Fruit fly (Drosophila melanogaster) whole organism, pupa: Measurements from ENCODE around the gene Dhdds.
A peak's percentile ranks its signal among the peaks of the same experiment; 100 is the strongest.

Experiments used
- CG10348 ChIP-seq: fragments of 200-800 bp; sonication (Bioruptor generic); IDR thresholded peaks from 2 replicates; pipeline ENCODE4 v1.3.6; 2022; ENCODE audit warnings: missing biosample characterization, missing genetic modification characterization
- CG12605 ChIP-seq: fragments of 200-800 bp; sonication (Bioruptor generic); IDR thresholded peaks from 2 replicates; pipeline ENCODE4 v1.3.6; 2022; ENCODE audit warnings: missing biosample characterization, missing genetic modification characterization
- CG13204 ChIP-seq: fragments of 200-800 bp; sonication (Bioruptor generic); optimal IDR thresholded peaks from 2 replicates; lab custom pipeline; 2018; ENCODE audit warnings: missing biosample characterization, mild to moderate bottlenecking, missing genetic modification characterization, moderate library complexity
- CG14655 ChIP-seq: fragments of 200-800 bp; sonication (Bioruptor generic); optimal IDR thresholded peaks from 3 replicates; lab custom pipeline; 2017; ENCODE audit warnings: mild to moderate bottlenecking, missing biosample characterization, missing genetic modification reagents, missing genetic modification characterization
- CG15710 ChIP-seq: fragments of 200-800 bp; sonication (Bioruptor generic); optimal IDR thresholded peaks from 2 replicates; lab custom pipeline; 2018; ENCODE audit warnings: missing biosample characterization, mild to moderate bottlenecking, missing genetic modification characterization, moderate library complexity
- CG17806 ChIP-seq: fragments of 200-800 bp; sonication (Bioruptor generic); optimal IDR thresholded peaks from 2 replicates; lab custom pipeline; 2018; ENCODE audit warnings: missing biosample characterization, mild to moderate bottlenecking, missing genetic modification characterization, moderate library complexity
- CG32121 ChIP-seq: fragments of 200-800 bp; sonication (Bioruptor generic); IDR thresholded peaks from 2 replicates; pipeline ENCODE4 v1.3.6; 2022; ENCODE audit warnings: missing biosample characterization, missing genetic modification characterization
- CG34367 ChIP-seq: fragments of 200-800 bp; sonication (Bioruptor generic); optimal IDR thresholded peaks from 2 replicates; lab custom pipeline; 2018; ENCODE audit warnings: missing biosample characterization, mild to moderate bottlenecking, missing genetic modification characterization
- CG4496 ChIP-seq: fragments of 200-800 bp; sonication (Bioruptor generic); IDR thresholded peaks from 3 replicates; pipeline ENCODE4 v1.3.6; 2022; ENCODE audit warnings: missing biosample characterization, missing genetic modification characterization
- CG8159 ChIP-seq: fragments of 200-800 bp; sonication (Bioruptor generic); optimal IDR thresholded peaks from 3 replicates; lab custom pipeline; 2018; ENCODE audit warnings: missing biosample characterization, mild to moderate bottlenecking, missing genetic modification characterization, moderate library complexity
- CG8301 ChIP-seq: fragments of 200-800 bp; sonication (Bioruptor generic); optimal IDR thresholded peaks from 2 replicates; lab custom pipeline; 2018; ENCODE audit warnings: missing biosample characterization, mild to moderate bottlenecking, missing genetic modification characterization
- CG9948 ChIP-seq: fragments of 200-800 bp; sonication (Bioruptor generic); optimal IDR thresholded peaks from 2 replicates; lab custom pipeline; 2018; ENCODE audit warnings: missing biosample characterization, mild to moderate bottlenecking, missing genetic modification characterization, moderate library complexity
- D1 ChIP-seq: fragments of 200-800 bp; sonication (Bioruptor generic); optimal IDR thresholded peaks from 2 replicates; lab custom pipeline; 2018; ENCODE audit warnings: missing biosample characterization, mild to moderate bottlenecking, missing genetic modification characterization, moderate library complexity
- EcR ChIP-seq: fragments of 200-800 bp; sonication (Bioruptor generic); optimal IDR thresholded peaks from 3 replicates; lab custom pipeline; 2019; ENCODE audit warnings: missing biosample characterization, missing genetic modification characterization, mild to moderate bottlenecking, moderate library complexity, missing genetic modification reagents
- Ets98B ChIP-seq: fragments of 200-800 bp; sonication (Bioruptor generic); IDR thresholded peaks from 2 replicates; pipeline ENCODE4 v1.3.6; 2022; ENCODE audit warnings: missing biosample characterization, missing genetic modification characterization
- Pif1A ChIP-seq: fragments of 200-800 bp; sonication (Bioruptor generic); optimal IDR thresholded peaks from 3 replicates; lab custom pipeline; 2016; ENCODE audit warnings: missing biosample characterization, missing genetic modification characterization
- Pif1B ChIP-seq: fragments of 200-800 bp; sonication (Bioruptor generic); optimal IDR thresholded peaks from 3 replicates; lab custom pipeline; 2016; ENCODE audit warnings: missing biosample characterization, missing genetic modification characterization
- Snoo ChIP-seq: fragments of 200-800 bp; sonication (Bioruptor generic); optimal IDR thresholded peaks from 3 replicates; lab custom pipeline; 2017; ENCODE audit warnings: missing biosample characterization, mild to moderate bottlenecking, missing genetic modification characterization, inconsistent platforms
- fd96Ca ChIP-seq: fragments of 200-800 bp; sonication (Bioruptor generic); IDR thresholded peaks from 3 replicates; pipeline ENCODE4 v1.3.6; 2022; ENCODE audit warnings: missing biosample characterization, missing genetic modification characterization
- gl ChIP-seq: fragments of 200-800 bp; sonication (Bioruptor generic); optimal IDR thresholded peaks from 2 replicates; lab custom pipeline; 2018; ENCODE audit warnings: missing biosample characterization, mild to moderate bottlenecking, missing genetic modification characterization
- rn ChIP-seq: fragments of 200-800 bp; sonication (Bioruptor generic); IDR thresholded peaks from 2 replicates; pipeline ENCODE4 v1.3.6; 2022; ENCODE audit warnings: missing biosample characterization, missing genetic modification characterization

The Dhdds gene

dm6 chrX:7944772-7945722, 11.9 kb upstream of the Dhdds start:
- TF ChIP-seq fd96Ca (GFP tag; lab: Robert Waterston, UW) (peak; percentile 73; the same call in 2 of the 3 replicates), CG10348 (GFP tag; lab: Robert Waterston, UW) (peak; percentile 50; the same call in 1 of the 2 replicates), CG34367 (tag; lab: Kevin White, UChicago) (peak; percentile 17), rn (no peak), CG9948 (peak; percentile 57), Pif1A (GFP tag; lab: Kevin White, UChicago) (peak; percentile 60), CG17806 (tag; lab: Kevin White, UChicago) (peak; percentile 38), gl (tag; lab: Kevin White, UChicago) (no peak), D1 (tag; lab: Kevin White, UChicago) (no peak), CG32121 (GFP tag; lab: Robert Waterston, UW) (peak; percentile 30; the same call in 1 of the 2 replicates), EcR (GFP tag; lab: Kevin White, UChicago) (peak; percentile 46), CG4496 (GFP tag; lab: Robert Waterston, UW) (peak; percentile 76), Ets98B (GFP tag; lab: Robert Waterston, UW) (peak; percentile 28), CG14655 (GFP tag; lab: Kevin White, UChicago) (peak; percentile 72), CG12605 (no peak; the same call in none of the 2 replicates), CG8159 (tag; lab: Kevin White, UChicago) (peak; percentile 55), Snoo (peak; percentile 60), CG15710 (peak; percentile 52), CG13204 (GFP tag; lab: Kevin White, UChicago) (no peak), CG8301 (tag; lab: Kevin White, UChicago) (peak; percentile 65), Pif1B (GFP tag; lab: Kevin White, UChicago) (peak; percentile 28)

dm6 chrX:7944151-7944713, 11.1 kb upstream of the Dhdds start:
- peak; percentile 9 for TF ChIP-seq CG13204 (GFP tag; lab: Kevin White, UChicago)
- TF ChIP-seq Pif1A (GFP tag; lab: Kevin White, UChicago), result no peak
- no peak for TF ChIP-seq CG10348 (GFP tag; lab: Robert Waterston, UW)
- no peak for TF ChIP-seq CG8301 (tag; lab: Kevin White, UChicago)
- TF ChIP-seq CG15710, result no peak
- no peak for TF ChIP-seq CG4496 (GFP tag; lab: Robert Waterston, UW)
- TF ChIP-seq D1 (tag; lab: Kevin White, UChicago), result no peak

dm6 chrX:7938482-7938804, 5.3 kb upstream of the Dhdds start:
- TF ChIP-seq CG4496 (GFP tag; lab: Robert Waterston, UW), result no peak
- TF ChIP-seq CG15710, result no peak

- TF ChIP-seq Pif1B (GFP tag; lab: Kevin White, UChicago) (peak; percentile 65), CG4496 (GFP tag; lab: Robert Waterston, UW) (no peak; the same call in 1 of the 3 replicates), rn (peak; percentile 34; the same call in 1 of the 2 replicates), CG34367 (tag; lab: Kevin White, UChicago) (peak; percentile 64), CG8301 (tag; lab: Kevin White, UChicago) (peak; percentile 84), fd96Ca (GFP tag; lab: Robert Waterston, UW) (peak; percentile 85), CG15710 (peak; percentile 75), D1 (tag; lab: Kevin White, UChicago) (no peak), CG32121 (GFP tag; lab: Robert Waterston, UW) (peak; percentile 82), Ets98B (GFP tag; lab: Robert Waterston, UW) (peak; percentile 55; the same call in 1 of the 2 replicates), CG12605 (no peak; the same call in 1 of the 2 replicates), CG17806 (tag; lab: Kevin White, UChicago) (peak; percentile 54), CG10348 (GFP tag; lab: Robert Waterston, UW) (peak; percentile 47), CG14655 (GFP tag; lab: Kevin White, UChicago) (peak; percentile 90), CG13204 (GFP tag; lab: Kevin White, UChicago) (no peak), Snoo (peak; percentile 79), gl (tag; lab: Kevin White, UChicago) (no peak), CG9948 (peak; percentile 75), Pif1A (GFP tag; lab: Kevin White, UChicago) (peak; percentile 87), EcR (GFP tag; lab: Kevin White, UChicago) (peak; percentile 91), CG8159 (tag; lab: Kevin White, UChicago) (peak; percentile 83)
These were observed 4.7 kb upstream of the Dhdds start for dm6 chrX:7937588-7938481.
